Worm (Caenorhabditis elegans): ENCODE measurements around the gene T04F8.7.

The T04F8.7 gene

DNA sequence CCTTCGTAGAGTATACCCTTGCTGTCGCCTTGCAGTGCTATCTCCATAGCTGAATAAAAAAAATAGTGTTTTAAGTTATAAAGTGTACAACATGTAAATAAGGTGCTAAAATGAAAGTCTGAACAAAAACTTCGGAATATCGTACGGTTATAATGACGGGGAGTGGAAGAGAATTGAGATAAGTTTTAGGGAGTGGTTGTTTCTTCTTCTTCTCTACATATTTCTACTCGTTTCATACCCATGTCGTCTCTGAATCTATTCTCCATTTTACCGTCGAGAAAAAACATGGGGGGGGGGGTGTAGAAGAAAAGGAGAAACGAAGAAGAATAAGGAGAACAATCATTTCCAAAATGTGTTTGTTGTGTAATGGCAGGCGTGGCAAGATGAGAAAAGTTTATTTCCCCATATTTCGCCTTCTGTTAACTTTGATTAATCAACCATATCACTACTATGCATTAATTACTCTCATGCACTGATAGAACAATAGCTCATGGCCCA, 35.7 kb upstream of the T04F8.7 start, which contains the start of gene C44C10.9:
Gene C44C10.9, minus strand, starts transcription at position 51 of the 498 bp plus-strand sequence.
- TF ChIP-seq sox-2 (GFP tag; IDR thresholded peaks at IDR 0.05), result no peak
- TF ChIP-seq unc-55 (GFP tag; optimal IDR thresholded peaks at IDR 0.05), result no peak
- no peak for TF ChIP-seq Y22D7AL.16 (tag; optimal IDR thresholded peaks at IDR 0.05)
- no peak for TF ChIP-seq ceh-2 (tag; optimal IDR thresholded peaks at IDR 0.05)
- TF ChIP-seq dve-1 (tag; optimal IDR thresholded peaks at IDR 0.05), result no peak
- no peak for TF ChIP-seq ceh-45 (GFP tag; IDR thresholded peaks at IDR 0.05)
- TF ChIP-seq elt-4 (tag; optimal IDR thresholded peaks at IDR 0.05), result no peak
- TF ChIP-seq ama-1 (optimal IDR thresholded peaks at IDR 0.05), result no peak
- no peak for TF ChIP-seq elt-2 (tag; optimal IDR thresholded peaks at IDR 0.05)
- no peak for TF ChIP-seq ceh-24 (tag; optimal IDR thresholded peaks at IDR 0.05)
- TF ChIP-seq ceh-19 (GFP tag; optimal IDR thresholded peaks at IDR 0.05), result no peak
- no peak for TF ChIP-seq tbx-2 (tag; optimal IDR thresholded peaks at IDR 0.05)
- no peak for TF ChIP-seq pag-3 (tag; optimal IDR thresholded peaks at IDR 0.05; ENCODE audit: borderline replicate concordance)
- TF ChIP-seq mec-3 (tag; optimal IDR thresholded peaks at IDR 0.05; ENCODE audit: borderline replicate concordance), result no peak
- no peak for TF ChIP-seq T23F11.4 (GFP tag; optimal IDR thresholded peaks at IDR 0.05)
- TF ChIP-seq ceh-6 (GFP tag; optimal IDR thresholded peaks at IDR 0.05), result no peak
- TF ChIP-seq nhr-232 (tag; optimal IDR thresholded peaks at IDR 0.05), result no peak

ce11 chrX:11712230-11712853, 31.6 kb upstream of the T04F8.7 start, which contains the start of gene col-180:
Gene col-180 (minus strand): TSS chrX:11712280.
- TF ChIP-seq eyg-1 (tag; optimal IDR thresholded peaks at IDR 0.05), result no peak

DNA sequence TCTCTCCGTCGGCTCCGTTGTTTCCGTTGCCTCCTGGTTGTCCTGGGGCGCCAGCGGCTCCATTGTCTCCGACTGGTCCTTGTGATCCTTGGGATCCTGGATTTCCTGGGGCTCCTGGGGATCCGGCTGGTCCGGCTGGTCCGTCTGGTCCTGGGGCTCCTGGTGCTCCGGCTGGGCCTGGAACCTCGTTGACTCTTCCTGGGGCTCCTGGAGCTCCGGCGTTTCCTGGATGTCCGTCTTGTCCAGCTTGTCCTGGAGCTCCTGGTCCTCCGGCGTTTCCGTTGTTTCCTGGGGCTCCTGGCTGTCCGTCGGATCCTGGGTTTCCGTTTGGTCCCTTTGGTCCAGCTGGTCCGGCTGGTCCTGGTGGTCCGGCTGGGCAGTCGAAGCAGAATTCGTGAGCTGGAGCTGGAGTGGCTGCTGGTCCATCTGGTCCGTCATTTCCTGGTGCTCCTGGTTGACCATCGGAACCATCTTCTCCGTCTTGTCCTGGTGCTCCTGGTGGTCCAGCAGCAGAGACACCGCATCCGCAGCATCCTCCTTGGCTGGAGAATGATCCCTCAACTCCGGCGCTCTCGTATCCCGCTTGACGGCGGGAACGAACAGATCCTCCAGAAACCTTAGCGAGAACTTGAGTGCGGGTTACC, 30.8 kb upstream of the T04F8.7 start:
- TF ChIP-seq ceh-45 (GFP tag; IDR thresholded peaks at IDR 0.05), result 0 out of 2 replicates have a peak, but pooled peaks have one; percentile 14
- peak; percentile 69 for TF ChIP-seq elt-4 (tag; optimal IDR thresholded peaks at IDR 0.05)
- TF ChIP-seq ceh-34 (tag; optimal IDR thresholded peaks at IDR 0.05), result no peak

ce11 chrX:11710229-11710628, 29.4 kb upstream of the T04F8.7 start, which contains the start of gene C44C10.11:
Gene C44C10.11 (minus strand): TSS chrX:11710343.
- TF ChIP-seq ref-2 (tag; optimal IDR thresholded peaks at IDR 0.05), result no peak
- TF ChIP-seq hlh-13 (GFP tag; optimal IDR thresholded peaks at IDR 0.05), result no peak
- no peak for TF ChIP-seq ceh-30 (tag; optimal IDR thresholded peaks at IDR 0.05)
- TF ChIP-seq mec-3 (tag; optimal IDR thresholded peaks at IDR 0.05; ENCODE audit: borderline replicate concordance), result no peak
- peak; percentile 11 for TF ChIP-seq unc-42 (tag; optimal IDR thresholded peaks at IDR 0.05)
- no peak for TF ChIP-seq eyg-1 (tag; optimal IDR thresholded peaks at IDR 0.05)
- TF ChIP-seq dmd-4 (tag; optimal IDR thresholded peaks at IDR 0.05; ENCODE audit: borderline replicate concordance), result no peak

ce11 chrX:11702236-11702635, 21.5 kb upstream of the T04F8.7 start, which contains the start of gene C44C10.3:
Gene C44C10.3 (plus strand): TSS chrX:11702536.
- TF ChIP-seq K09A11.1 (tag; optimal IDR thresholded peaks at IDR 0.05; ENCODE audit: insufficient read depth) (no peak), gmeb-2 (tag; optimal IDR thresholded peaks at IDR 0.05) (no peak), unc-3 (GFP tag; conservative IDR thresholded peaks at IDR 0.05) (no peak), unc-3 (tag; optimal IDR thresholded peaks at IDR 0.05) (no peak), ref-2 (tag; optimal IDR thresholded peaks at IDR 0.05) (no peak), pag-3 (tag; optimal IDR thresholded peaks at IDR 0.05; ENCODE audit: borderline replicate concordance) (no peak), F13H6.1 (tag; optimal IDR thresholded peaks at IDR 0.05) (no peak), pat-9 (tag; optimal IDR thresholded peaks at IDR 0.05) (no peak), fax-1 (tag; optimal IDR thresholded peaks at IDR 0.05) (no peak), hlh-6 (tag; optimal IDR thresholded peaks at IDR 0.05) (no peak), npax-4 (tag; optimal IDR thresholded peaks at IDR 0.05) (no peak), ceh-30 (tag; optimal IDR thresholded peaks at IDR 0.05) (no peak)

Data from whole organism, late embryonic.